Fruit fly (Drosophila melanogaster) whole organism, embryonic: ENCODE measurements around the gene CG10598.

ENCODE experiments used
- Antp ChIP-seq: fragments of 200-800 bp; sonication (Bioruptor generic); optimal IDR thresholded peaks from 3 replicates; lab custom pipeline; 2016; ENCODE audit warnings: missing biosample characterization, missing genetic modification characterization
- Awh ChIP-seq: fragments of 200-800 bp; sonication (Bioruptor generic); IDR thresholded peaks from 2 replicates; pipeline ENCODE4, ENCODE4 v1.3.6; 2022; ENCODE audit warnings: missing biosample characterization, missing genetic modification characterization
- C15 ChIP-seq: fragments of 200-800 bp; sonication (Bioruptor generic); IDR thresholded peaks from 3 replicates; pipeline ENCODE4 v1.3.6; 2022; ENCODE audit warnings: missing biosample characterization, missing genetic modification characterization
- CG10462 ChIP-seq: fragments of 200-800 bp; sonication (Bioruptor generic); optimal IDR thresholded peaks from 2 replicates; lab custom pipeline; 2016; ENCODE audit warnings: missing biosample characterization, missing genetic modification characterization
- CG11504 ChIP-seq: fragments of 200-800 bp; sonication (Bioruptor generic); optimal IDR thresholded peaks from 3 replicates; lab custom pipeline; 2019; ENCODE audit warnings: missing biosample characterization, mild to moderate bottlenecking, missing genetic modification characterization, moderate library complexity
- CG13424 ChIP-seq: fragments of 200-800 bp; sonication (Bioruptor generic); optimal IDR thresholded peaks from 2 replicates; lab custom pipeline; 2019; ENCODE audit warnings: missing biosample characterization, mild to moderate bottlenecking, missing genetic modification characterization, moderate library complexity
- CG14710 ChIP-seq: fragments of 200-800 bp; sonication (Bioruptor generic); optimal IDR thresholded peaks from 3 replicates; lab custom pipeline; 2019; ENCODE audit warnings: missing biosample characterization, mild to moderate bottlenecking, missing genetic modification characterization, moderate library complexity
- CG1603 ChIP-seq: fragments of 200-800 bp; sonication (Bioruptor generic); optimal IDR thresholded peaks from 2 replicates; lab custom pipeline; 2019; ENCODE audit warnings: missing biosample characterization, mild to moderate bottlenecking, missing genetic modification characterization, moderate library complexity
- CG1647 ChIP-seq: fragments of 200-800 bp; sonication (Bioruptor generic); optimal IDR thresholded peaks from 3 replicates; lab custom pipeline; 2016; ENCODE audit warnings: missing biosample characterization, missing genetic modification characterization
- CG1792 ChIP-seq: fragments of 200-800 bp; sonication (Bioruptor generic); optimal IDR thresholded peaks from 2 replicates; lab custom pipeline; 2016; ENCODE audit warnings: missing biosample characterization, missing genetic modification characterization
- CG30431 ChIP-seq: fragments of 200-800 bp; sonication (Bioruptor generic); optimal IDR thresholded peaks from 2 replicates; lab custom pipeline; 2017; ENCODE audit warnings: missing biosample characterization, missing genetic modification characterization
- CG31224 ChIP-seq: fragments of 200-800 bp; sonication (Bioruptor generic); IDR thresholded peaks from 2 replicates; pipeline ENCODE4 v1.3.6; 2022; ENCODE audit warnings: missing biosample characterization, missing genetic modification characterization
- CG31388 ChIP-seq: fragments of 200-800 bp; sonication (Bioruptor generic); optimal IDR thresholded peaks from 2 replicates; lab custom pipeline; 2016; ENCODE audit warnings: missing biosample characterization, missing genetic modification characterization
- CG4854 ChIP-seq: fragments of 200-800 bp; sonication (Bioruptor generic); optimal IDR thresholded peaks from 2 replicates; lab custom pipeline; 2016; ENCODE audit warnings: missing biosample characterization, missing genetic modification characterization, inconsistent platforms
- CG6813 ChIP-seq: fragments of 200-800 bp; sonication (Bioruptor generic); optimal IDR thresholded peaks from 2 replicates; lab custom pipeline; 2017; ENCODE audit warnings: missing biosample characterization, missing genetic modification characterization, mild to moderate bottlenecking, moderate library complexity, missing genetic modification reagents
- CG7271 ChIP-seq: fragments of 200-800 bp; sonication (Bioruptor generic); optimal IDR thresholded peaks from 2 replicates; lab custom pipeline; 2018; ENCODE audit warnings: missing biosample characterization, mild to moderate bottlenecking, missing genetic modification characterization, moderate library complexity
- CG8944 ChIP-seq: fragments of 200-800 bp; sonication (Bioruptor generic); optimal IDR thresholded peaks from 3 replicates; lab custom pipeline; 2016; ENCODE audit warnings: missing biosample characterization, missing genetic modification characterization
- Dbx ChIP-seq: fragments of 200-800 bp; sonication (Bioruptor generic); IDR thresholded peaks from 3 replicates; pipeline ENCODE4 v1.3.6; 2022; ENCODE audit warnings: missing biosample characterization, missing genetic modification characterization
- Dek ChIP-seq: fragments of 200-800 bp; sonication (Bioruptor generic); optimal IDR thresholded peaks from 3 replicates; lab custom pipeline; 2019; ENCODE audit warnings: missing biosample characterization, mild to moderate bottlenecking, missing genetic modification characterization, moderate library complexity
- Doc2 ChIP-seq: fragments of 200-800 bp; sonication (Bioruptor generic); IDR thresholded peaks from 2 replicates; pipeline ENCODE4 v1.3.6; 2022; ENCODE audit warnings: missing biosample characterization, missing genetic modification characterization
- E2f1 ChIP-seq: fragments of 200-800 bp; sonication (Bioruptor generic); IDR thresholded peaks from 2 replicates; pipeline ENCODE4 v1.3.6; 2022; ENCODE audit warnings: missing biosample characterization, missing genetic modification characterization
- Ets65A ChIP-seq: fragments of 200-800 bp; sonication (Bioruptor generic); peaks from one replicate; lab custom pipeline; 2016; ENCODE audit warnings: missing biosample characterization, missing genetic modification characterization
- Fer2 ChIP-seq: fragments of 200-800 bp; sonication (Bioruptor generic); optimal IDR thresholded peaks from 2 replicates; lab custom pipeline; 2018; ENCODE audit warnings: missing biosample characterization, mild to moderate bottlenecking, missing genetic modification characterization, moderate library complexity
- H2.0 ChIP-seq: fragments of 200-800 bp; sonication (Bioruptor generic); IDR thresholded peaks from 2 replicates; pipeline ENCODE4 v1.3.6; 2022; ENCODE audit warnings: missing biosample characterization, missing genetic modification characterization
- HLH3B ChIP-seq: fragments of 200-800 bp; sonication (Bioruptor generic); IDR thresholded peaks from 2 replicates; pipeline ENCODE4 v1.3.6; 2022; ENCODE audit warnings: missing biosample characterization, missing genetic modification characterization
- HLH54F ChIP-seq: fragments of 200-800 bp; sonication (Bioruptor generic); optimal IDR thresholded peaks from 3 replicates; lab custom pipeline; 2016; ENCODE audit warnings: missing biosample characterization, missing genetic modification characterization
- MBD-R2 ChIP-seq: fragments of 200-800 bp; sonication (Bioruptor generic); IDR thresholded peaks from 2 replicates; pipeline ENCODE4 v1.3.6; 2022; ENCODE audit warnings: missing biosample characterization, missing genetic modification characterization
- Med ChIP-seq: fragments of 200-800 bp; sonication (Bioruptor generic); peaks from one replicate; lab custom pipeline; 2016; ENCODE audit warnings: missing biosample characterization, missing genetic modification characterization, mild to moderate bottlenecking, inconsistent platforms, moderate library complexity
- Mes4 ChIP-seq: fragments of 200-800 bp; sonication (Bioruptor generic); optimal IDR thresholded peaks from 2 replicates; lab custom pipeline; 2016; ENCODE audit warnings: missing biosample characterization, missing genetic modification characterization
- NK7.1 ChIP-seq: fragments of 200-800 bp; sonication (Bioruptor generic); optimal IDR thresholded peaks from 3 replicates; lab custom pipeline; 2016; ENCODE audit warnings: missing biosample characterization, missing genetic modification characterization
- Scr ChIP-seq: fragments of 200-800 bp; sonication (Bioruptor generic); IDR thresholded peaks from 2 replicates; pipeline ENCODE4 v1.3.6; 2022; ENCODE audit warnings: missing biosample characterization, missing genetic modification characterization; ENCODE audit not compliant: partially characterized antibody
- Sry-δ ChIP-seq: fragments of 200-800 bp; sonication (Bioruptor generic); optimal IDR thresholded peaks from 2 replicates; lab custom pipeline; 2016; ENCODE audit warnings: missing biosample characterization, missing genetic modification characterization
- amos ChIP-seq: fragments of 200-800 bp; sonication (Bioruptor generic); IDR thresholded peaks from 2 replicates; pipeline ENCODE4 v1.3.6; 2022; ENCODE audit warnings: missing biosample characterization, missing genetic modification characterization; ENCODE audit not compliant: partially characterized antibody
- chif ChIP-seq, 2 experiments: fragments of 200-800 bp; sonication (Bioruptor generic); optimal IDR thresholded peaks; 3 replicates each; lab custom pipeline; 2016; ENCODE audit warnings: missing biosample characterization in 2 of 2, missing genetic modification characterization in 2 of 2
- crol ChIP-seq: fragments of 200-800 bp; sonication (Bioruptor generic); IDR thresholded peaks from 2 replicates; pipeline ENCODE4 v1.3.6; 2022; ENCODE audit warnings: missing biosample characterization, missing genetic modification characterization
- crp ChIP-seq, 2 experiments: fragments of 200-800 bp; sonication (Bioruptor generic); optimal IDR thresholded peaks; 2 replicates in 1 of 2; 3 replicates in 1 of 2; lab custom pipeline; 2017; ENCODE audit warnings: missing biosample characterization in 2 of 2, missing genetic modification characterization in 2 of 2, mild to moderate bottlenecking in 1 of 2, moderate library complexity in 1 of 2
- emc ChIP-seq: fragments of 200-800 bp; sonication (Bioruptor generic); optimal IDR thresholded peaks from 2 replicates; lab custom pipeline; 2016; ENCODE audit warnings: missing biosample characterization, missing genetic modification characterization
- hth ChIP-seq: fragments of >200 bp; optimal IDR thresholded peaks from 2 replicates; lab custom pipeline; 2017; ENCODE audit warnings: inconsistent platforms
- insv ChIP-seq, 2 experiments: fragments of 200-800 bp; sonication (Bioruptor generic); optimal IDR thresholded peaks; 3 replicates each; lab custom pipeline; 2016 to 2018; ENCODE audit warnings: missing biosample characterization in 2 of 2, missing genetic modification characterization in 2 of 2
- jing ChIP-seq: fragments of 200-800 bp; sonication (Bioruptor generic); optimal IDR thresholded peaks from 2 replicates; lab custom pipeline; 2018; ENCODE audit warnings: missing biosample characterization, mild to moderate bottlenecking, missing genetic modification characterization
- mirr ChIP-seq: fragments of 200-800 bp; sonication (Bioruptor generic); optimal IDR thresholded peaks from 3 replicates; lab custom pipeline; 2018; ENCODE audit warnings: missing biosample characterization, mild to moderate bottlenecking, missing genetic modification characterization
- nerfin-1 ChIP-seq: fragments of 200-800 bp; sonication (Bioruptor generic); optimal IDR thresholded peaks from 3 replicates; lab custom pipeline; 2019; ENCODE audit warnings: missing biosample characterization, mild to moderate bottlenecking, missing genetic modification characterization, moderate library complexity
- nerfin-2 ChIP-seq: fragments of 200-800 bp; sonication (Bioruptor generic); IDR thresholded peaks from 2 replicates; pipeline ENCODE4 v1.3.6; 2022; ENCODE audit warnings: missing biosample characterization, missing genetic modification characterization; ENCODE audit not compliant: partially characterized antibody
- phol ChIP-seq: fragments of 200-800 bp; sonication (Bioruptor generic); optimal IDR thresholded peaks from 3 replicates; lab custom pipeline; 2018; ENCODE audit warnings: missing biosample characterization, mild to moderate bottlenecking, missing genetic modification characterization, moderate library complexity
- pros ChIP-seq: fragments of 200-800 bp; sonication (Bioruptor generic); optimal IDR thresholded peaks from 3 replicates; lab custom pipeline; 2019; ENCODE audit warnings: missing biosample characterization, mild to moderate bottlenecking, missing genetic modification characterization, moderate library complexity
- psq ChIP-seq: fragments of 200-800 bp; sonication (Bioruptor generic); optimal IDR thresholded peaks from 2 replicates; lab custom pipeline; 2017; ENCODE audit warnings: missing biosample characterization, missing genetic modification characterization
- sd ChIP-seq: fragments of 200-800 bp; sonication (Bioruptor generic); optimal IDR thresholded peaks from 3 replicates; lab custom pipeline; 2018; ENCODE audit warnings: missing biosample characterization, mild to moderate bottlenecking, missing genetic modification characterization, moderate library complexity
- slp2 ChIP-seq: fragments of 200-800 bp; sonication (Bioruptor generic); optimal IDR thresholded peaks from 2 replicates; lab custom pipeline; 2016; ENCODE audit warnings: missing biosample characterization, missing genetic modification characterization
- stc ChIP-seq: fragments of 200-800 bp; sonication (Bioruptor generic); IDR thresholded peaks from 2 replicates; pipeline ENCODE4 v1.3.6; 2022; ENCODE audit warnings: missing biosample characterization, missing genetic modification characterization
- stwl ChIP-seq: fragments of 200-800 bp; sonication (Bioruptor generic); optimal IDR thresholded peaks from 3 replicates; lab custom pipeline; 2018; ENCODE audit warnings: missing biosample characterization, mild to moderate bottlenecking, missing genetic modification characterization, moderate library complexity
- tin ChIP-seq: fragments of 200-800 bp; sonication (Bioruptor generic); optimal IDR thresholded peaks from 3 replicates; lab custom pipeline; 2016; ENCODE audit warnings: missing biosample characterization, missing genetic modification characterization
- wek ChIP-seq: fragments of 200-800 bp; sonication (Bioruptor generic); optimal IDR thresholded peaks from 3 replicates; lab custom pipeline; 2018; ENCODE audit warnings: missing biosample characterization, mild to moderate bottlenecking, missing genetic modification characterization, moderate library complexity

Gene CG10598

DNA sequence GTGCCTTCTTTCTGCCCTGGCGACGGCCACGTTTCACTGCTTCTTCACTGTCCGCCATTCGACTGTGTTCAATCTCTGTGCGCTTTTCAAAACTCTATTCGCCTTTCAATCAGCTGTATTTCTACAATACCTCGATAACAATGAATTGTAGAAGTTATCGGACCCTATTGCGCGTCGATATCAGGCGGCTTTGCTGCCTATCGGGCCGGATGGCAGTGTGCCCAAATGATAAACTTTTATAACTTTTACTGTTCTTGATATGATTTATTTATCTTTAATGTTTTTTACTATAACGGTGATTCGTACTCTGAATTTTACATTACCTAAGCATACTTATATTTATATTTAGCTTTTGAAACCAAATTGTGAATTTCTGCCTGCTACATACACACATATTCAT is 18.2 kb upstream of the CG10598 start, which contains the start of gene CG8915 (continued):
- no peak for TF ChIP-seq H2.0 (GFP tag; lab: Robert Waterston, UW)
- TF ChIP-seq phol (tag; lab: Kevin White, UChicago): peak; percentile 18
- peak; percentile 35 for TF ChIP-seq Sry-δ (GFP tag; lab: Kevin White, UChicago)
- peak; percentile 65 for TF ChIP-seq nerfin-2 (GFP tag; lab: Robert Waterston, UW)
- TF ChIP-seq Med (GFP tag; lab: Kevin White, UChicago): peak; percentile 67
- TF ChIP-seq CG8944: no peak
- TF ChIP-seq CG13424: no peak
- no peak for TF ChIP-seq mirr
- no peak for TF ChIP-seq slp2 (GFP tag; lab: Kevin White, UChicago)
- TF ChIP-seq emc (GFP tag; lab: Kevin White, UChicago): no peak
- peak; percentile 69 for TF ChIP-seq MBD-R2
- TF ChIP-seq CG11504: no peak
- TF ChIP-seq Awh: no peak
- TF ChIP-seq crp (GFP tag; optimal IDR thresholded peaks at IDR 0.05; lab: Kevin White, UChicago): peak in 1 of 2 experiments; percentile 80
- peak; percentile 30 for TF ChIP-seq CG14710 (tag; lab: Kevin White, UChicago)
- TF ChIP-seq CG31388 (GFP tag; lab: Kevin White, UChicago): no peak
- TF ChIP-seq Antp (GFP tag; lab: Kevin White, UChicago): no peak
- no peak for TF ChIP-seq E2f1 (GFP tag; lab: Robert Waterston, UW)
- TF ChIP-seq sd: no peak
- peak; percentile 25 for TF ChIP-seq CG1603 (tag; lab: Kevin White, UChicago)
- TF ChIP-seq CG1647: no peak
- TF ChIP-seq crol (GFP tag; lab: Robert Waterston, UW): no peak
- no peak for TF ChIP-seq stc (GFP tag; lab: Robert Waterston, UW)
- TF ChIP-seq pros (GFP tag; lab: Kevin White, UChicago): no peak
- TF ChIP-seq Mes4 (GFP tag; lab: Kevin White, UChicago): no peak
- TF ChIP-seq CG1792 (GFP tag; lab: Kevin White, UChicago): no peak
- peak; percentile 49 for TF ChIP-seq Scr (GFP tag; lab: Robert Waterston, UW)
- no peak for TF ChIP-seq CG30431 (GFP tag; lab: Kevin White, UChicago)
- TF ChIP-seq jing: no peak
- TF ChIP-seq Fer2 (tag; lab: Kevin White, UChicago): no peak
- TF ChIP-seq insv (GFP tag; optimal IDR thresholded peaks at IDR 0.05; lab: Kevin White, UChicago): no peak
- TF ChIP-seq hth (lab: Kevin White, UChicago): no peak
- no peak for TF ChIP-seq CG6813 (GFP tag; lab: Kevin White, UChicago)
- TF ChIP-seq Ets65A (GFP tag; lab: Kevin White, UChicago): no peak
- TF ChIP-seq CG31224: no peak
- TF ChIP-seq stwl: peak; percentile 98
- no peak for TF ChIP-seq CG4854 (GFP tag; lab: Kevin White, UChicago)
- no peak for TF ChIP-seq C15 (GFP tag; lab: Robert Waterston, UW)
- TF ChIP-seq Dek: no peak
- no peak for TF ChIP-seq psq (GFP tag; lab: Kevin White, UChicago)
- TF ChIP-seq chif (GFP tag; optimal IDR thresholded peaks at IDR 0.05; lab: Kevin White, UChicago): no peak
- TF ChIP-seq tin (GFP tag; lab: Kevin White, UChicago): no peak
- no peak for TF ChIP-seq nerfin-1
- no peak for TF ChIP-seq CG10462 (GFP tag; lab: Kevin White, UChicago)
- TF ChIP-seq Dbx (GFP tag; lab: Robert Waterston, UW): no peak
- TF ChIP-seq Doc2 (GFP tag; lab: Robert Waterston, UW): no peak
- no peak for TF ChIP-seq HLH54F (GFP tag; lab: Kevin White, UChicago)
- TF ChIP-seq wek (GFP tag; lab: Kevin White, UChicago): no peak
- TF ChIP-seq NK7.1: no peak
- no peak for TF ChIP-seq HLH3B (GFP tag; lab: Robert Waterston, UW)
- peak; percentile 47; the same call in 1 of the 2 replicates for TF ChIP-seq amos
- TF ChIP-seq CG7271 (tag; lab: Kevin White, UChicago): no peak
